Worm (Caenorhabditis elegans): ENCODE results near the gene K09F6.9.

ce11 chrII:2304575-2304974 is 22.1 kb upstream of the K09F6.9 start:
- TF ChIP-seq F49E8.2 (tag; optimal IDR thresholded peaks at IDR 0.05; ENCODE audit: insufficient read depth), result no peak
- no peak for TF ChIP-seq akir-1 (GFP tag; optimal IDR thresholded peaks at IDR 0.05)
- no peak for TF ChIP-seq nfya-1 (tag; optimal IDR thresholded peaks at IDR 0.05; ENCODE audit: borderline replicate concordance, insufficient read depth)
- TF ChIP-seq F22D6.2 (tag; optimal IDR thresholded peaks at IDR 0.05), result no peak
- TF ChIP-seq him-1 (tag; optimal IDR thresholded peaks at IDR 0.05), result no peak
- TF ChIP-seq F57C9.4 (tag; optimal IDR thresholded peaks at IDR 0.05), result no peak
- TF ChIP-seq hlh-26 (GFP tag; conservative IDR thresholded peaks at IDR 0.05), result no peak
- TF ChIP-seq hrde-1 (tag; optimal IDR thresholded peaks at IDR 0.05; ENCODE audit: borderline replicate concordance), result no peak
- TF ChIP-seq snpc-4 (GFP tag; optimal IDR thresholded peaks at IDR 0.05), result no peak
- TF ChIP-seq snpc-4 (tag; optimal IDR thresholded peaks at IDR 0.05), result no peak
- no peak for TF ChIP-seq bed-1 (GFP tag; IDR thresholded peaks at IDR 0.05)
- no peak for TF ChIP-seq F57A8.1 (GFP tag; optimal IDR thresholded peaks at IDR 0.05)
- no peak for TF ChIP-seq lsy-27 (tag; optimal IDR thresholded peaks at IDR 0.05; ENCODE audit: borderline replicate concordance, insufficient read depth)
- no peak for TF ChIP-seq dpl-1 (GFP tag; optimal IDR thresholded peaks at IDR 0.05)
